Worm (Caenorhabditis elegans): ENCODE data around the gene F46H5.2.
A peak's percentile ranks its signal among the peaks of the same experiment; 100 is the strongest.

The F46H5.2 gene

ce11 chrX:7298652-7299051 is 33.2 kb downstream of the F46H5.2 start, which contains the start of gene K03A1.4:
Gene K03A1.4 (minus strand): TSS chrX:7298752.
- TF ChIP-seq egl-18 (GFP tag; IDR thresholded peaks at IDR 0.05) (no peak), lin-26 (GFP tag; IDR thresholded peaks at IDR 0.05) (no peak), Y95B8A.8 (GFP tag; IDR thresholded peaks at IDR 0.05) (no peak), F33H1.4 (GFP tag; IDR thresholded peaks at IDR 0.05) (no peak), lag-1 (GFP tag; IDR thresholded peaks at IDR 0.05) (no peak), rpc-1 (optimal IDR thresholded peaks at IDR 0.05) (no peak), rpc-1 (tag; optimal IDR thresholded peaks at IDR 0.05) (no peak), dpl-1 (GFP tag; optimal IDR thresholded peaks at IDR 0.05) (no peak), lin-35 (GFP tag; optimal IDR thresholded peaks at IDR 0.05) (no peak), sea-2 (GFP tag; IDR thresholded peaks at IDR 0.05) (no peak), nhr-179 (tag; optimal IDR thresholded peaks at IDR 0.05) (no peak), hrde-1 (tag; optimal IDR thresholded peaks at IDR 0.05; ENCODE audit: borderline replicate concordance) (no peak)

- TF ChIP-seq nhr-80 (tag; optimal IDR thresholded peaks at IDR 0.05) (peak; percentile 59), F49E8.2 (tag; optimal IDR thresholded peaks at IDR 0.05; ENCODE audit: insufficient read depth) (no peak)
Observed at ce11 chrX:7303115-7303514, 37.7 kb downstream of the F46H5.2 start.

ce11 chrX:7305520-7306186 is 40.2 kb downstream of the F46H5.2 start, which contains the start of gene sur-5:
Gene sur-5 (minus strand): TSS chrX:7305570.
- no peak for TF ChIP-seq attf-3 (GFP tag; conservative IDR thresholded peaks at IDR 0.05)
- TF ChIP-seq atf-7 (tag; optimal IDR thresholded peaks at IDR 0.05), result peak; percentile 13
- peak; percentile 4 for TF ChIP-seq nhr-90 (tag; optimal IDR thresholded peaks at IDR 0.05)
- TF ChIP-seq lin-40 (tag; optimal IDR thresholded peaks at IDR 0.05), result peak; percentile 19
- peak; percentile 84 for TF ChIP-seq nhr-80 (tag; optimal IDR thresholded peaks at IDR 0.05)

- TF ChIP-seq K11D2.4 (GFP tag; IDR thresholded peaks at IDR 0.05), result peak; percentile 58; the same call in 1 of the 2 replicates
- peak; percentile 48; the same call in 1 of the 2 replicates for TF ChIP-seq dox-1 (GFP tag; IDR thresholded peaks at IDR 0.05)
- no peak for TF ChIP-seq hlh-26 (GFP tag; conservative IDR thresholded peaks at IDR 0.05)
- peak; percentile 58 for TF ChIP-seq K12H6.12 (tag; optimal IDR thresholded peaks at IDR 0.05)
- TF ChIP-seq lin-40 (tag; optimal IDR thresholded peaks at IDR 0.05), result peak; percentile 65
- no peak for TF ChIP-seq Y56A3A.18 (GFP tag; IDR thresholded peaks at IDR 0.05)
- 0 out of 2 replicates have a peak, but pooled peaks have one; percentile 16 for TF ChIP-seq lir-1 (GFP tag; conservative IDR thresholded peaks at IDR 0.05)
- TF ChIP-seq zfh-2 (GFP tag; conservative IDR thresholded peaks at IDR 0.05), result peak; percentile 86
- TF ChIP-seq hmg-1.2 (GFP tag; IDR thresholded peaks at IDR 0.05), result peak; percentile 57; the same call in 1 of the 2 replicates
- TF ChIP-seq ceh-27 (GFP tag; optimal IDR thresholded peaks at IDR 0.05), result peak; percentile 25
- TF ChIP-seq lin-26 (GFP tag; IDR thresholded peaks at IDR 0.05), result peak; percentile 68; the same call in 1 of the 2 replicates
- TF ChIP-seq somi-1 (GFP tag; optimal IDR thresholded peaks at IDR 0.05), result peak; percentile 5
- TF ChIP-seq Y67H2A.10 (GFP tag; conservative IDR thresholded peaks at IDR 0.05), result 0 out of 2 replicates have a peak, but pooled peaks have one; percentile 31
- TF ChIP-seq ZK185.1 (tag; optimal IDR thresholded peaks at IDR 0.05; ENCODE audit: poor library complexity, severe bottlenecking), result peak; percentile 37
- no peak for TF ChIP-seq nhr-179 (tag; optimal IDR thresholded peaks at IDR 0.05)
- no peak for TF ChIP-seq snpc-4 (GFP tag; optimal IDR thresholded peaks at IDR 0.05)
- TF ChIP-seq snpc-4 (tag; optimal IDR thresholded peaks at IDR 0.05), result peak in 3 of 4 experiments; percentile 3 to 7 (median 5)
- no peak for TF ChIP-seq ccch-3 (GFP tag; optimal IDR thresholded peaks at IDR 0.05)
- no peak for TF ChIP-seq F22D6.2 (tag; optimal IDR thresholded peaks at IDR 0.05)
- peak in 1 of 3 experiments; percentile 47 for TF ChIP-seq lin-35 (GFP tag; optimal IDR thresholded peaks at IDR 0.05)
- no peak for TF ChIP-seq ama-1 (optimal IDR thresholded peaks at IDR 0.05)
- no peak for TF ChIP-seq ama-1 (GFP tag; optimal IDR thresholded peaks at IDR 0.05)
- TF ChIP-seq rcor-1 (GFP tag; IDR thresholded peaks at IDR 0.05), result 0 out of 2 replicates have a peak, but pooled peaks have one; percentile 40
- TF ChIP-seq mcd-1 (GFP tag; IDR thresholded peaks at IDR 0.05), result peak; percentile 33; the same call in 1 of the 2 replicates
- peak; percentile 11 for TF ChIP-seq gei-17 (GFP tag; optimal IDR thresholded peaks at IDR 0.05)
- TF ChIP-seq chd-7 (tag; optimal IDR thresholded peaks at IDR 0.05), result peak; percentile 34
- no peak for TF ChIP-seq cebp-1 (GFP tag; IDR thresholded peaks at IDR 0.05)
- peak; percentile 47 for TF ChIP-seq cebp-1 (tag; optimal IDR thresholded peaks at IDR 0.05)
- no peak for TF ChIP-seq ztf-18 (tag; optimal IDR thresholded peaks at IDR 0.05)
Observed at ce11 chrX:7306434-7306833, 41.0 kb downstream of the F46H5.2 start.

Data from whole organism, young adult.